Fruit fly (Drosophila melanogaster) whole organism, adult: ENCODE measurements around the gene Cisd2.

Experiments
- CG12768 ChIP-seq: fragments of 200-800 bp; sonication (Bioruptor generic); optimal IDR thresholded peaks from 2 replicates; lab custom pipeline; 2017; ENCODE audit warnings: missing biosample characterization, missing genetic modification characterization, mild to moderate bottlenecking, moderate library complexity, missing genetic modification reagents
- CG14711 ChIP-seq: fragments of 200-800 bp; sonication (Bioruptor generic); optimal IDR thresholded peaks from 2 replicates; lab custom pipeline; 2018; ENCODE audit warnings: missing biosample characterization, mild to moderate bottlenecking, missing genetic modification characterization, moderate library complexity
- CG1620 ChIP-seq: fragments of 200-800 bp; sonication (Bioruptor generic); optimal IDR thresholded peaks from 2 replicates; lab custom pipeline; 2016; ENCODE audit warnings: missing biosample characterization, missing genetic modification characterization
- CG33017 ChIP-seq: fragments of 200-800 bp; sonication (Bioruptor generic); optimal IDR thresholded peaks from 2 replicates; lab custom pipeline; 2018; ENCODE audit warnings: missing biosample characterization, mild to moderate bottlenecking, missing genetic modification characterization, moderate library complexity
- Mnt ChIP-seq: fragments of 200-800 bp; sonication (Bioruptor generic); optimal IDR thresholded peaks from 2 replicates; lab custom pipeline; 2016; ENCODE audit warnings: missing biosample characterization, mild to moderate bottlenecking, missing genetic modification characterization
- bab1 ChIP-seq: fragments of 200-800 bp; sonication (Bioruptor generic); optimal IDR thresholded peaks from 3 replicates; lab custom pipeline; 2019; ENCODE audit warnings: missing biosample characterization, mild to moderate bottlenecking, missing genetic modification characterization, moderate library complexity
- cic ChIP-seq: fragments of 200-800 bp; sonication (Bioruptor generic); optimal IDR thresholded peaks from 2 replicates; lab custom pipeline; 2017; ENCODE audit warnings: missing biosample characterization, mild to moderate bottlenecking, missing genetic modification characterization, moderate library complexity
- cnc ChIP-seq, 2 experiments: fragments of >200 bp; optimal IDR thresholded peaks; 2 replicates each; lab custom pipeline; 2017
- kay ChIP-seq: fragments of 200-800 bp; sonication (Bioruptor generic); peaks from one replicate; lab custom pipeline; 2016; ENCODE audit warnings: missing biosample characterization, missing genetic modification characterization, borderline replicate concordance
- ovo ChIP-seq: fragments of 200-800 bp; sonication (Bioruptor generic); optimal IDR thresholded peaks from 2 replicates; lab custom pipeline; 2016; ENCODE audit warnings: missing biosample characterization, missing genetic modification characterization
- pad ChIP-seq: fragments of 200-800 bp; sonication (Bioruptor generic); optimal IDR thresholded peaks from 3 replicates; lab custom pipeline; 2017; ENCODE audit warnings: missing biosample characterization, missing genetic modification characterization, mild to moderate bottlenecking, moderate library complexity, missing genetic modification reagents
- toe ChIP-seq: fragments of 200-800 bp; sonication (Bioruptor generic); optimal IDR thresholded peaks from 2 replicates; lab custom pipeline; 2016; ENCODE audit warnings: missing biosample characterization, missing genetic modification characterization

DNA sequence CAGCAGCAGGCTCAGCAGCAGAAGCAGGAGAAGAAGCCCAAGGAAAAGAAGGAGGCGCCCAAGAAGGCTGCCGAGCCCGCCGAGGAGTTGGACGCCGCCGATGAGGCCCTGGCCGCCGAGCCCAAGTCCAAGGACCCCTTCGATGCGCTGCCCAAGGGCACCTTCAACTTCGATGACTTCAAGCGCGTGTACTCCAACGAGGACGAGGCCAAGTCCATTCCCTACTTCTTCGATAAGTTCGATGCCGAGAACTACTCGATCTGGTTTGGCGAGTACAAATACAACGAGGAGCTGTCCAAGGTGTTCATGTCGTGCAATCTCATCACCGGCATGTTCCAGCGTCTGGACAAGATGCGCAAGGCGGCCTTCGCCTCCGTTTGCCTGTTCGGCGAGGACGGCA is 2.1 kb downstream of the Cisd2 start:
- TF ChIP-seq cnc (optimal IDR thresholded peaks at IDR 0.05; lab: Kevin White, UChicago) (no peak), CG14711 (tag; lab: Kevin White, UChicago) (no peak), kay (no peak), cic (GFP tag; lab: Kevin White, UChicago) (no peak), CG12768 (GFP tag; lab: Kevin White, UChicago) (no peak), bab1 (GFP tag; lab: Kevin White, UChicago) (no peak), toe (GFP tag; lab: Kevin White, UChicago) (no peak), Mnt (GFP tag; lab: Kevin White, UChicago) (no peak), CG33017 (tag; lab: Kevin White, UChicago) (no peak), ovo (GFP tag; lab: Kevin White, UChicago) (no peak), CG1620 (no peak), pad (GFP tag; lab: Kevin White, UChicago) (no peak)
